Worm (Caenorhabditis elegans): ENCODE measurements around the gene zmp-5.
A peak's percentile ranks its signal among the peaks of the same experiment; 100 is the strongest.

zmp-5 gene

DNA sequence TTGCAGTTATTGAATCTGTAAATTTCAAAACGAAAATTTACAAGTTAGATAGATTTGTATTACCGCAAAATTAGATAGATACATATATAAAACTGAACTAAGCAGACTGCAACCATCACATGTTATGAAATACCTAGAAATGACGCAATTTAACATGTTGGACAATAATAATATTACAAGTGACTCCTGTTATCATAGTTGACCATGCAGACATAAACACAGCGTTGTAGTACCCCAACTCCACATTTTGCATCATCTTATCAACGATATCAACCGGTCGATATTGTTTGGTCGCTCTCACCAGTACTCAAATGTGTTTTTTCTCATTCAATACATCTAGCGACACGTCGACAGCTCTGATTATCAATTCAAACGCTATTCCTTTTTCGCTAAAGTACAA, 44.4 kb downstream of the zmp-5 start, which contains the start of gene ugt-50:
Gene ugt-50, plus strand, starts transcription at position 268 of the 400 bp plus-strand sequence.
- no peak for TF ChIP-seq unc-62 (GFP tag; optimal IDR thresholded peaks at IDR 0.05)
- TF ChIP-seq flh-1 (GFP tag; optimal IDR thresholded peaks at IDR 0.05): no peak
- no peak for TF ChIP-seq nhr-12 (tag; optimal IDR thresholded peaks at IDR 0.05)
- TF ChIP-seq nhr-237 (tag; optimal IDR thresholded peaks at IDR 0.05): no peak

DNA sequence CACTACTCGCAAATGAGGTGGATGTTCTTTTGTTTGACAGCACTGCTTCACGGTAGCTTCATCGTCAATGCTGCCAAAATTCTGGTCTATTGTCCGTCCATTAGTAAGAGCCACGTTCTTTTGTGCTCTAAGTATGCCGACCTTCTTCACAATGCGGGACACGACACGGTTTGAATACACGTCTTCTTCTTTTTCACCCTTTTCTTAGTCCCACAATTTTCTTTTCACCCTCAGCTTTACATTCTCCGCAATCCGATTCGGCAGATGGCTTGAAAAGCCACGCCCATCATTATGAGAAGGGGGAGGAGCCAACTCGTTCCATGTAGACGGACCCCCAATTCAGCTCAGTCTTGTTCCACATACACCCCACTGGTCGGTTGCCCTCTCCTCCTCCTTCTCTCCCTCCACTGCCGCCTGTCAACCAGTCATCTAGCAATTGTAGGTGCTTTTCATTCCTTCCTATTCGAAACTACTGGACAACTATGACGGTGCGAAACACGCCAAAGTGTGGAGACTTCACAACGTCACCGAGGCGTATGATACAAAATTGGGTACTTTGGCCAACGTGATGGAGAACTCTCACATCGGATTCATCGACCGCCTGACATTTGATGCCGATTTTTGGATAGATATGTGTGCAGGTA, 44.9 kb downstream of the zmp-5 start:
- peak; percentile 73 for TF ChIP-seq ceh-83 (GFP tag; optimal IDR thresholded peaks at IDR 0.05)
- no peak for TF ChIP-seq drap-1 (GFP tag; optimal IDR thresholded peaks at IDR 0.05)
- no peak for TF ChIP-seq pha-4 (tag; optimal IDR thresholded peaks at IDR 0.05)
- TF ChIP-seq lin-13 (tag; optimal IDR thresholded peaks at IDR 0.05): peak; percentile 3
- no peak for TF ChIP-seq hlh-1 (tag; optimal IDR thresholded peaks at IDR 0.05)
- peak; percentile 71 for TF ChIP-seq ces-1 (GFP tag; optimal IDR thresholded peaks at IDR 0.05)
- TF ChIP-seq sem-2 (GFP tag; optimal IDR thresholded peaks at IDR 0.05): peak; percentile 36
- peak; percentile 24 for TF ChIP-seq ceh-43 (GFP tag; optimal IDR thresholded peaks at IDR 0.05)
- peak; percentile 23 for TF ChIP-seq lin-32 (GFP tag; optimal IDR thresholded peaks at IDR 0.05)
- peak; percentile 60 for TF ChIP-seq cnd-1 (tag; optimal IDR thresholded peaks at IDR 0.05)
- no peak for TF ChIP-seq flh-1 (GFP tag; optimal IDR thresholded peaks at IDR 0.05)
- TF ChIP-seq lsy-2 (tag; optimal IDR thresholded peaks at IDR 0.05): no peak
- peak; percentile 31 for TF ChIP-seq ham-2 (GFP tag; optimal IDR thresholded peaks at IDR 0.05)
- TF ChIP-seq M03D4.4 (tag; optimal IDR thresholded peaks at IDR 0.05): no peak
- no peak for TF ChIP-seq mep-1 (tag; optimal IDR thresholded peaks at IDR 0.05)
- TF ChIP-seq nhr-237 (tag; optimal IDR thresholded peaks at IDR 0.05): no peak
- TF ChIP-seq tbx-8 (GFP tag; optimal IDR thresholded peaks at IDR 0.05): peak; percentile 3
- TF ChIP-seq blmp-1 (tag; optimal IDR thresholded peaks at IDR 0.05): no peak
- no peak for TF ChIP-seq unc-39 (tag; optimal IDR thresholded peaks at IDR 0.05)
- TF ChIP-seq ztf-11 (tag; optimal IDR thresholded peaks at IDR 0.05): peak; percentile 30
- no peak for TF ChIP-seq elt-3 (tag; optimal IDR thresholded peaks at IDR 0.05)
- peak; percentile 54 for TF ChIP-seq sptf-1 (tag; optimal IDR thresholded peaks at IDR 0.05)
- peak; percentile 86 for TF ChIP-seq mls-2 (tag; optimal IDR thresholded peaks at IDR 0.05)
- TF ChIP-seq nhr-2 (tag; optimal IDR thresholded peaks at IDR 0.05): no peak
- TF ChIP-seq ceh-39 (tag; optimal IDR thresholded peaks at IDR 0.05): no peak
- TF ChIP-seq snpc-4 (tag; optimal IDR thresholded peaks at IDR 0.05): no peak
- no peak for TF ChIP-seq mab-5 (tag; optimal IDR thresholded peaks at IDR 0.05)
- peak; percentile 5 for TF ChIP-seq unc-120 (tag; optimal IDR thresholded peaks at IDR 0.05; ENCODE audit: poor library complexity, severe bottlenecking)
- TF ChIP-seq zip-8 (tag; optimal IDR thresholded peaks at IDR 0.05): no peak
- no peak for TF ChIP-seq bed-3 (GFP tag; optimal IDR thresholded peaks at IDR 0.05)
- no peak for TF ChIP-seq unc-62 (GFP tag; optimal IDR thresholded peaks at IDR 0.05)
- no peak for TF ChIP-seq nhr-12 (tag; optimal IDR thresholded peaks at IDR 0.05)
- TF ChIP-seq elt-1 (tag; optimal IDR thresholded peaks at IDR 0.05; ENCODE audit: borderline replicate concordance, insufficient read depth): no peak
- TF ChIP-seq nhr-28 (tag; optimal IDR thresholded peaks at IDR 0.05): no peak
- TF ChIP-seq nhr-76 (tag; optimal IDR thresholded peaks at IDR 0.05): no peak

- peak; percentile 69 for TF ChIP-seq sptf-1 (tag; optimal IDR thresholded peaks at IDR 0.05)
- no peak for TF ChIP-seq mab-5 (tag; optimal IDR thresholded peaks at IDR 0.05)
- TF ChIP-seq nhr-12 (tag; optimal IDR thresholded peaks at IDR 0.05): no peak
- TF ChIP-seq nhr-76 (tag; optimal IDR thresholded peaks at IDR 0.05): no peak
- TF ChIP-seq lin-13 (tag; optimal IDR thresholded peaks at IDR 0.05): no peak
- no peak for TF ChIP-seq flh-1 (GFP tag; optimal IDR thresholded peaks at IDR 0.05)
- TF ChIP-seq unc-120 (tag; optimal IDR thresholded peaks at IDR 0.05; ENCODE audit: poor library complexity, severe bottlenecking): peak; percentile 11
- no peak for TF ChIP-seq sem-2 (GFP tag; optimal IDR thresholded peaks at IDR 0.05)
- TF ChIP-seq unc-62 (GFP tag; optimal IDR thresholded peaks at IDR 0.05): no peak
- TF ChIP-seq lin-32 (GFP tag; optimal IDR thresholded peaks at IDR 0.05): peak; percentile 50
- TF ChIP-seq bed-3 (GFP tag; optimal IDR thresholded peaks at IDR 0.05): peak; percentile 44
- no peak for TF ChIP-seq nhr-2 (tag; optimal IDR thresholded peaks at IDR 0.05)
- TF ChIP-seq ceh-43 (GFP tag; optimal IDR thresholded peaks at IDR 0.05): peak; percentile 54
- no peak for TF ChIP-seq snpc-4 (tag; optimal IDR thresholded peaks at IDR 0.05)
- TF ChIP-seq ztf-11 (tag; optimal IDR thresholded peaks at IDR 0.05): no peak
- TF ChIP-seq drap-1 (GFP tag; optimal IDR thresholded peaks at IDR 0.05): peak; percentile 48
- TF ChIP-seq ceh-39 (tag; optimal IDR thresholded peaks at IDR 0.05): no peak
- peak; percentile 81 for TF ChIP-seq ceh-83 (GFP tag; optimal IDR thresholded peaks at IDR 0.05)
- TF ChIP-seq elt-1 (tag; optimal IDR thresholded peaks at IDR 0.05; ENCODE audit: borderline replicate concordance, insufficient read depth): no peak
- peak; percentile 55 for TF ChIP-seq M03D4.4 (tag; optimal IDR thresholded peaks at IDR 0.05)
- TF ChIP-seq mep-1 (tag; optimal IDR thresholded peaks at IDR 0.05): no peak
- TF ChIP-seq nhr-237 (tag; optimal IDR thresholded peaks at IDR 0.05): no peak
- no peak for TF ChIP-seq hlh-1 (tag; optimal IDR thresholded peaks at IDR 0.05)
- TF ChIP-seq cnd-1 (tag; optimal IDR thresholded peaks at IDR 0.05): peak; percentile 53
- TF ChIP-seq nhr-28 (tag; optimal IDR thresholded peaks at IDR 0.05): no peak
- TF ChIP-seq blmp-1 (tag; optimal IDR thresholded peaks at IDR 0.05): no peak
- peak; percentile 59 for TF ChIP-seq mls-2 (tag; optimal IDR thresholded peaks at IDR 0.05)
- peak; percentile 46 for TF ChIP-seq lsy-2 (tag; optimal IDR thresholded peaks at IDR 0.05)
- TF ChIP-seq ces-1 (GFP tag; optimal IDR thresholded peaks at IDR 0.05): peak; percentile 67
- no peak for TF ChIP-seq elt-3 (tag; optimal IDR thresholded peaks at IDR 0.05)
- no peak for TF ChIP-seq ham-2 (GFP tag; optimal IDR thresholded peaks at IDR 0.05)
- no peak for TF ChIP-seq pha-4 (tag; optimal IDR thresholded peaks at IDR 0.05)
- TF ChIP-seq tbx-8 (GFP tag; optimal IDR thresholded peaks at IDR 0.05): no peak
- no peak for TF ChIP-seq zip-8 (tag; optimal IDR thresholded peaks at IDR 0.05)
- TF ChIP-seq unc-39 (tag; optimal IDR thresholded peaks at IDR 0.05): no peak
Observed at ce11 chrX:12693150-12693589, 46.3 kb downstream of the zmp-5 start.

Measured in whole organism, mixed stage, embryonic.